Worm (Caenorhabditis elegans) whole organism, young adult: Measurements from ENCODE around the gene hrg-3.
A peak's percentile ranks its signal among the peaks of the same experiment; 100 is the strongest.

Experiments
- B0336.3 ChIP-seq: fragments of 200-800 bp; sonication (Bioruptor generic); IDR thresholded peaks from 2 replicates; pipeline ENCODE4 v1.3.6; 2022; ENCODE audit warnings: missing genetic modification characterization, missing compliant biosample characterization
- C06A6.2 ChIP-seq: fragments of 200-800 bp; sonication (Bioruptor generic); conservative IDR thresholded peaks from 2 replicates; pipeline ENCODE4 v1.3.6; 2022; ENCODE audit warnings: missing genetic modification characterization, missing compliant biosample characterization
- C17E4.6 ChIP-seq: fragments of 200-800 bp; sonication (Bioruptor generic); IDR thresholded peaks from 2 replicates; pipeline ENCODE4 v1.3.6; 2022; ENCODE audit warnings: missing genetic modification reagents, missing genetic modification characterization, missing compliant biosample characterization
- D2030.7 ChIP-seq: fragments of 200-800 bp; sonication (Bioruptor generic); IDR thresholded peaks from 2 replicates; pipeline ENCODE4 v1.3.6; 2022; ENCODE audit warnings: missing genetic modification reagents, missing genetic modification characterization, missing compliant biosample characterization
- F33H1.4 ChIP-seq: fragments of 200-800 bp; sonication (Bioruptor generic); IDR thresholded peaks from 2 replicates; pipeline ENCODE4 v1.3.6; 2022; ENCODE audit warnings: missing genetic modification reagents, missing genetic modification characterization, missing compliant biosample characterization
- F39B2.1 ChIP-seq: fragments of 200-800 bp; sonication (Bioruptor generic); IDR thresholded peaks from 2 replicates; pipeline ENCODE4 v1.3.6; 2022; ENCODE audit warnings: missing genetic modification reagents, missing genetic modification characterization, missing compliant biosample characterization
- F57A8.1 ChIP-seq: fragments of 200-800 bp; sonication (Bioruptor generic); optimal IDR thresholded peaks from 2 replicates; lab custom pipeline; 2018; ENCODE audit warnings: mild to moderate bottlenecking, missing genetic modification characterization, moderate library complexity, missing compliant biosample characterization
- T07F8.4 ChIP-seq: sonication (generic microtip); optimal IDR thresholded peaks from 2 replicates; lab custom pipeline; 2016; ENCODE audit warnings: mild to moderate bottlenecking, missing genetic modification characterization, moderate library complexity, missing compliant biosample characterization
- Y95B8A.8 ChIP-seq: fragments of 200-800 bp; sonication (Bioruptor generic); IDR thresholded peaks from 2 replicates; pipeline ENCODE4 v1.3.6; 2022; ENCODE audit warnings: missing genetic modification reagents, missing genetic modification characterization, missing compliant biosample characterization
- ZK185.1 ChIP-seq: sonication (generic microtip); optimal IDR thresholded peaks from 2 replicates; lab custom pipeline; 2016; ENCODE audit warnings: mild to moderate bottlenecking, missing genetic modification characterization, missing compliant biosample characterization; ENCODE audit not compliant: poor library complexity, severe bottlenecking
- ama-1 ChIP-seq, 3 experiments: fragments of 150-350 bp in 1 of 3; sonication (generic microtip) in 2 of 3; optimal IDR thresholded peaks; 2 replicates each; lab custom pipeline; 2014 to 2018; ENCODE audit warnings: missing biosample characterization in 2 of 3, missing genetic modification characterization in 2 of 3, missing genetic modification reagents in 2 of 3
- athp-1 ChIP-seq: sonication (generic microtip); optimal IDR thresholded peaks from 2 replicates; lab custom pipeline; 2017; ENCODE audit warnings: mild to moderate bottlenecking, missing genetic modification characterization, missing compliant biosample characterization
- attf-3 ChIP-seq: fragments of 200-800 bp; sonication (Bioruptor generic); conservative IDR thresholded peaks from 2 replicates; pipeline ENCODE4 v1.3.6; 2022; ENCODE audit warnings: missing genetic modification reagents, missing genetic modification characterization, missing compliant biosample characterization
- attf-5 ChIP-seq: fragments of 200-800 bp; sonication (Bioruptor generic); optimal IDR thresholded peaks from 2 replicates; lab custom pipeline; 2018; ENCODE audit warnings: mild to moderate bottlenecking, missing genetic modification characterization, missing compliant biosample characterization
- ccch-3 ChIP-seq: fragments of 200-800 bp; sonication (Bioruptor generic); optimal IDR thresholded peaks from 2 replicates; lab custom pipeline; 2018; ENCODE audit warnings: mild to moderate bottlenecking, missing genetic modification characterization, missing compliant biosample characterization
- cebp-1 ChIP-seq, 2 experiments: fragments of 200-800 bp in 1 of 2; sonication (Bioruptor generic) in 1 of 2; sonication (generic microtip) in 1 of 2; IDR thresholded peaks in 1 of 2; optimal IDR thresholded peaks in 1 of 2; 2 replicates each; pipeline versions ENCODE4 v1.3.6 to Lab custom; 2017 to 2022; ENCODE audit warnings: missing compliant biosample characterization in 2 of 2, missing genetic modification characterization in 2 of 2, mild to moderate bottlenecking in 1 of 2, missing genetic modification reagents in 1 of 2, moderate library complexity in 1 of 2
- cebp-2 ChIP-seq: fragments of 200-800 bp; sonication (Bioruptor generic); IDR thresholded peaks from 2 replicates; pipeline ENCODE4 v1.3.6; 2022; ENCODE audit warnings: missing genetic modification characterization, missing compliant biosample characterization
- ceh-100 ChIP-seq: fragments of 200-800 bp; sonication (Bioruptor generic); IDR thresholded peaks from 2 replicates; pipeline ENCODE4 v1.3.6; 2022; ENCODE audit warnings: missing genetic modification reagents, missing genetic modification characterization, missing compliant biosample characterization
- ceh-40 ChIP-seq: fragments of 200-800 bp; sonication (Bioruptor generic); IDR thresholded peaks from 2 replicates; pipeline ENCODE4 v1.3.6; 2022; ENCODE audit warnings: missing genetic modification characterization, missing compliant biosample characterization
- dpl-1 ChIP-seq: fragments of 150-350 bp; optimal IDR thresholded peaks from 2 replicates; lab custom pipeline; 2014; ENCODE audit warnings: missing biosample characterization, missing genetic modification reagents, missing genetic modification characterization
- egl-18 ChIP-seq: fragments of 200-800 bp; sonication (Bioruptor generic); IDR thresholded peaks from 2 replicates; pipeline ENCODE4 v1.3.6; 2022; ENCODE audit warnings: missing genetic modification reagents, missing genetic modification characterization, missing compliant biosample characterization
- hlh-12 ChIP-seq: sonication (generic microtip); optimal IDR thresholded peaks from 2 replicates; lab custom pipeline; 2016; ENCODE audit warnings: missing genetic modification characterization, missing compliant biosample characterization
- hlh-26 ChIP-seq: fragments of 200-800 bp; sonication (Bioruptor generic); conservative IDR thresholded peaks from 2 replicates; pipeline ENCODE4 v1.3.6; 2022; ENCODE audit warnings: missing genetic modification reagents, missing genetic modification characterization, missing compliant biosample characterization
- hmg-1.2 ChIP-seq: fragments of 200-800 bp; sonication (Bioruptor generic); IDR thresholded peaks from 2 replicates; pipeline ENCODE4 v1.3.6; 2022; ENCODE audit warnings: missing genetic modification reagents, missing genetic modification characterization, missing compliant biosample characterization
- hsf-1 ChIP-seq: fragments of 200-800 bp; sonication (Bioruptor generic); IDR thresholded peaks from 2 replicates; pipeline ENCODE4 v1.3.6; 2022; ENCODE audit warnings: missing genetic modification reagents, missing genetic modification characterization, missing compliant biosample characterization
- lag-1 ChIP-seq: fragments of 200-800 bp; sonication (Bioruptor generic); IDR thresholded peaks from 2 replicates; pipeline ENCODE4 v1.3.6; 2022; ENCODE audit warnings: missing genetic modification reagents, missing genetic modification characterization, missing compliant biosample characterization
- lir-1 ChIP-seq: fragments of 200-800 bp; sonication (Bioruptor generic); conservative IDR thresholded peaks from 2 replicates; pipeline ENCODE4 v1.3.6; 2022; ENCODE audit warnings: missing genetic modification reagents, missing genetic modification characterization, missing compliant biosample characterization
- madf-10 ChIP-seq: sonication (generic microtip); optimal IDR thresholded peaks from 2 replicates; lab custom pipeline; 2016; ENCODE audit warnings: mild to moderate bottlenecking, missing genetic modification characterization, missing compliant biosample characterization
- mcd-1 ChIP-seq: fragments of 200-800 bp; sonication (Bioruptor generic); IDR thresholded peaks from 2 replicates; pipeline ENCODE4 v1.3.6; 2022; ENCODE audit warnings: missing genetic modification reagents, missing genetic modification characterization, missing compliant biosample characterization
- nfyb-1 ChIP-seq: fragments of 200-800 bp; sonication (Bioruptor generic); IDR thresholded peaks from 2 replicates; pipeline ENCODE4 v1.3.6; 2022; ENCODE audit warnings: missing genetic modification reagents, missing genetic modification characterization, missing compliant biosample characterization
- nhr-120 ChIP-seq: fragments of 200-800 bp; sonication (Bioruptor generic); IDR thresholded peaks from 2 replicates; pipeline ENCODE4 v1.3.6; 2022; ENCODE audit warnings: missing genetic modification characterization, missing compliant biosample characterization
- nhr-90 ChIP-seq: sonication (generic microtip); optimal IDR thresholded peaks from 2 replicates; lab custom pipeline; 2016; ENCODE audit warnings: missing genotype, mild to moderate bottlenecking, missing genetic modification characterization, missing compliant biosample characterization
- rcor-1 ChIP-seq: fragments of 200-800 bp; sonication (Bioruptor generic); IDR thresholded peaks from 2 replicates; pipeline ENCODE4 v1.3.6; 2022; ENCODE audit warnings: missing genetic modification reagents, missing genetic modification characterization, missing compliant biosample characterization
- rec-8 ChIP-seq, 2 experiments: sonication (generic microtip); optimal IDR thresholded peaks; 2 replicates each; lab custom pipeline; 2016; ENCODE audit warnings: mild to moderate bottlenecking in 2 of 2, missing genetic modification characterization in 2 of 2, missing genetic modification reagents in 2 of 2, missing genotype in 2 of 2, missing biosample characterization in 1 of 2, missing compliant biosample characterization in 1 of 2, moderate library complexity in 1 of 2
- repo-1 ChIP-seq: sonication (generic microtip); optimal IDR thresholded peaks from 2 replicates; lab custom pipeline; 2017; ENCODE audit warnings: mild to moderate bottlenecking, missing genetic modification characterization, missing compliant biosample characterization
- sea-2 ChIP-seq: fragments of 200-800 bp; sonication (Bioruptor generic); IDR thresholded peaks from 2 replicates; pipeline ENCODE4 v1.3.6; 2022; ENCODE audit warnings: missing genetic modification characterization, missing compliant biosample characterization
- snpc-1.3 ChIP-seq: sonication (generic microtip); optimal IDR thresholded peaks from 2 replicates; lab custom pipeline; 2017; ENCODE audit warnings: missing genetic modification characterization, mild to moderate bottlenecking, missing compliant biosample characterization, antibody characterized with exemption, moderate library complexity, missing genotype, missing genetic modification reagents; ENCODE audit not compliant: insufficient read depth
- snpc-4 ChIP-seq, 5 experiments: fragments of 150-350 bp in 1 of 5; sonication (generic microtip) in 4 of 5; optimal IDR thresholded peaks; 2 replicates each; lab custom pipeline; 2014 to 2018; ENCODE audit warnings: missing genetic modification characterization in 5 of 5, missing biosample characterization in 3 of 5, antibody characterized with exemption in 2 of 5, mild to moderate bottlenecking in 2 of 5, missing compliant biosample characterization in 2 of 5, missing genotype in 2 of 5, moderate library complexity in 2 of 5, missing genetic modification reagents in 1 of 5
- somi-1 ChIP-seq: fragments of 200-800 bp; sonication (Bioruptor generic); optimal IDR thresholded peaks from 2 replicates; lab custom pipeline; 2018; ENCODE audit warnings: mild to moderate bottlenecking, missing genetic modification characterization, missing compliant biosample characterization
- tbp1 ChIP-seq: fragments of 200-800 bp; sonication (Bioruptor generic); optimal IDR thresholded peaks from 2 replicates; lab custom pipeline; 2018; ENCODE audit warnings: mild to moderate bottlenecking, missing genetic modification characterization, missing compliant biosample characterization
- tbx-9 ChIP-seq: sonication (generic microtip); optimal IDR thresholded peaks from 2 replicates; lab custom pipeline; 2016; ENCODE audit warnings: borderline replicate concordance, missing genetic modification characterization, inconsistent platforms, missing compliant biosample characterization
- unc-62 ChIP-seq: fragments of 150-350 bp; optimal IDR thresholded peaks from 2 replicates; lab custom pipeline; 2014; ENCODE audit warnings: missing biosample characterization, missing genetic modification reagents, missing genetic modification characterization
- zim-3 ChIP-seq: sonication (generic microtip); optimal IDR thresholded peaks from 2 replicates; lab custom pipeline; 2017; ENCODE audit warnings: mild to moderate bottlenecking, missing genetic modification characterization, moderate library complexity, missing compliant biosample characterization
- ztf-18 ChIP-seq: sonication (generic microtip); optimal IDR thresholded peaks from 2 replicates; lab custom pipeline; 2016; ENCODE audit warnings: missing genotype, mild to moderate bottlenecking, missing genetic modification characterization, missing compliant biosample characterization
- ztf-22 ChIP-seq: fragments of 200-800 bp; sonication (Bioruptor generic); optimal IDR thresholded peaks from 2 replicates; lab custom pipeline; 2018; ENCODE audit warnings: mild to moderate bottlenecking, missing genetic modification characterization, moderate library complexity, missing compliant biosample characterization

The hrg-3 gene

DNA sequence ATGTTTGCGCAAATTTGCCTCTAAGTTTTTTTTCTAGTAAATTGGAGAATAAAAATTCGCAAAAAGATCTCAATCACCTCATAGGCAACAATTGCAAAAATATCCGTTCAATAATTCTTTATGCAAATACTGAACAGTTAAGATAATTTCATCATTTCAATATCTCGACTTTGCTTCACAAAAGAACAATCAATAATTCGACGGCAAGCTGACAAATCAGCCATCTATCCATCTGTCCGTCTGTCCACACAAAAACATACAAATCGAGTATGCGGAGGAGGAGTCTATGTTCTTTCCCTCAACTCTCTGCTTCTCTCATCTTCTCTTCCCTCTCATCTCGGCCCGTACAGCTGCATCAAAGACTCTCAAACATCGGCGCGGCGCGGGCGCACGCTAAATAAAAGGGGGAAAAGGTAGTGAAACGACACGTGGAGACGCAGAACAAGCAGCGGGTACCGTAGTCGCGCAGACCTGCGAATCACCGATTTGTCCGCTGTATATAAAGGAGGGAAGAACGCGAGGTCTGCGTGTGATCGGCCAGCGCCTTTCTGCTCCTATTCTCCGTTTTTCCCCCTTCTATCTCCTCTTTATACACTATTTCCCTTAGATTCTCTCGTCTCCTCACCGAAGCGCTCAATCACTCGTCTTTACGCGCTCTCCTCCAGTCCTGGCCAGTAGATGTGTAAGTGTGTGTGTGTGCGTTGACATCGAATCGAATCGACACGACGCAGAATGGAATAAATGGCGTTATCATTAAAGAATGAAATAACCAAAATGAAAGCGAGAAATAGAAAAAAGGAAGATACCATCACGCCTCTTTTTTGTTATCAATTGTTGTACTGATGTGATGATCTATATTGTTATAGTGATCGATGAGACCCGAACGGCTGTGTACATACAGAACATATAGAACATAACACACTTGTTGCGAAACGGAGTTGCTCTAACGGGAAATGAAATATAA lies 25.2 kb upstream of the hrg-3 start (continued):
- no peak for TF ChIP-seq D2030.7 (GFP tag; lab: Robert Waterston, UW)
- peak; percentile 95 for TF ChIP-seq B0336.3 (GFP tag; lab: Robert Waterston, UW)
- TF ChIP-seq C17E4.6 (GFP tag; lab: Robert Waterston, UW): peak; percentile 50; the same call in 1 of the 2 replicates
- peak; percentile 71 for TF ChIP-seq ztf-18 (tag; lab: Kevin White, UChicago)
- no peak for TF ChIP-seq hsf-1 (GFP tag; lab: Robert Waterston, UW)
- peak; percentile 21 for TF ChIP-seq F57A8.1 (GFP tag; lab: Kevin White, UChicago)
- no peak for TF ChIP-seq snpc-1.3 (tag; lab: Kevin White, UChicago)
- peak; percentile 98 for TF ChIP-seq attf-5
- peak; percentile 59 for TF ChIP-seq athp-1 (tag; lab: Kevin White, UChicago)
- TF ChIP-seq cebp-2 (GFP tag; lab: Robert Waterston, UW): no peak
- no peak for TF ChIP-seq dpl-1 (GFP tag; lab: Kevin White, UChicago)
- TF ChIP-seq mcd-1 (GFP tag; lab: Robert Waterston, UW): peak; percentile 84
- peak; percentile 72 for TF ChIP-seq ztf-22 (GFP tag; lab: Kevin White, UChicago)
- TF ChIP-seq unc-62 (GFP tag; lab: Kevin White, UChicago): peak; percentile 32
- no peak for TF ChIP-seq nhr-120 (GFP tag; lab: Robert Waterston, UW)
- TF ChIP-seq snpc-4 (GFP tag; optimal IDR thresholded peaks at IDR 0.05; lab: Kevin White, UChicago): peak; percentile 55
- peak; percentile 42 to 79 (median 78) for TF ChIP-seq snpc-4 (tag; optimal IDR thresholded peaks at IDR 0.05; lab: Kevin White, UChicago)
- TF ChIP-seq ccch-3 (GFP tag; lab: Kevin White, UChicago): peak; percentile 18
- 0 out of 2 replicates have a peak, but pooled peaks have one; percentile 13 for TF ChIP-seq egl-18 (GFP tag; lab: Robert Waterston, UW)
- TF ChIP-seq rec-8 (tag; optimal IDR thresholded peaks at IDR 0.05; lab: Kevin White, UChicago): peak in 1 of 2 experiments; percentile 2
- peak; percentile 70 for TF ChIP-seq lir-1 (GFP tag; lab: Robert Waterston, UW)
- TF ChIP-seq ZK185.1: peak; percentile 56
- TF ChIP-seq madf-10 (tag; lab: Kevin White, UChicago): peak; percentile 90
- peak; percentile 77 for TF ChIP-seq tbp1 (GFP tag; lab: Kevin White, UChicago)
- no peak for TF ChIP-seq hlh-26 (GFP tag; lab: Robert Waterston, UW)
- TF ChIP-seq rcor-1: peak; percentile 63
- TF ChIP-seq hmg-1.2: peak; percentile 66; the same call in 1 of the 2 replicates
- TF ChIP-seq tbx-9 (tag; lab: Kevin White, UChicago): no peak
- TF ChIP-seq C06A6.2: peak; percentile 70
- peak; percentile 82 for TF ChIP-seq somi-1
- TF ChIP-seq F39B2.1: no peak
- no peak for TF ChIP-seq hlh-12 (tag; lab: Kevin White, UChicago)
- TF ChIP-seq repo-1 (tag; lab: Kevin White, UChicago): peak; percentile 61
- peak; percentile 62 for TF ChIP-seq attf-3 (GFP tag; lab: Robert Waterston, UW)
- TF ChIP-seq nhr-90 (tag; lab: Kevin White, UChicago): peak; percentile 89

DNA sequence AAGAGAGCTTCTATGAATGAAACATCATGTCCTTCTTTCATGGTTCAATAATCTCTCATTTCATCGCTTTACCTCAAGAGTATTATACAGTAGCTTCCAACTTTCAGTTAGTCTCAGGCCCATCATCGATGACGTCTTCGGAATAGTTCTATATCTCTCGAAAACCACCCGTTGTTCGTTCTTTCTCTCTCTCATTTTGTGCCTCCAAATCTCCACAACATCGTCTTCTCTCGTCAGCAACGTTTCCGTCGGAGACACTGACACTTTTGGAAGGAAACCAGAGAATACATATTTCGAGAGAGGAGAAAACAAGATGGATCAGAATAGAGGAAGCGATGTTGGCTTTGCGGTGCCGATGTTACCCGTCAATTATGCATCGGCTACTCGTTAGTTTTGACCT lies 24.4 kb upstream of the hrg-3 start:
- TF ChIP-seq lag-1 (GFP tag; lab: Robert Waterston, UW) (no peak), sea-2 (GFP tag; lab: Robert Waterston, UW) (no peak), snpc-1.3 (tag; lab: Kevin White, UChicago) (no peak), F33H1.4 (no peak), zim-3 (tag; lab: Kevin White, UChicago) (peak; percentile 1), ama-1 (optimal IDR thresholded peaks at IDR 0.05; lab: Kevin White, UChicago) (peak; percentile 52), ama-1 (GFP tag; optimal IDR thresholded peaks at IDR 0.05; lab: Kevin White, UChicago) (no peak), cebp-1 (GFP tag; IDR thresholded peaks at IDR 0.05; lab: Robert Waterston, UW) (no peak), cebp-1 (tag; optimal IDR thresholded peaks at IDR 0.05; lab: Kevin White, UChicago) (no peak), ceh-40 (no peak), nfyb-1 (GFP tag; lab: Robert Waterston, UW) (peak; percentile 31; the same call in 1 of the 2 replicates), ceh-100 (GFP tag; lab: Robert Waterston, UW) (no peak), Y95B8A.8 (GFP tag; lab: Robert Waterston, UW) (no peak), T07F8.4 (no peak), dpl-1 (GFP tag; lab: Kevin White, UChicago) (no peak), hsf-1 (GFP tag; lab: Robert Waterston, UW) (no peak)
